Fruit fly (Drosophila melanogaster) whole organism, embryonic: ENCODE measurements around the gene CG15522.

Source experiments
- Bgb ChIP-seq: fragments of 200-800 bp; sonication (Bioruptor generic); IDR thresholded peaks from 2 replicates; pipeline ENCODE4 v1.3.6; 2022; ENCODE audit warnings: missing biosample characterization, missing genetic modification characterization; ENCODE audit not compliant: partially characterized antibody
- CG11398 ChIP-seq: fragments of 200-800 bp; sonication (Bioruptor generic); optimal IDR thresholded peaks from 2 replicates; lab custom pipeline; 2016; ENCODE audit warnings: missing biosample characterization, missing genetic modification characterization
- CG11504 ChIP-seq: fragments of 200-800 bp; sonication (Bioruptor generic); optimal IDR thresholded peaks from 3 replicates; lab custom pipeline; 2019; ENCODE audit warnings: missing biosample characterization, mild to moderate bottlenecking, missing genetic modification characterization, moderate library complexity
- CG12659 ChIP-seq: fragments of 200-800 bp; sonication (Bioruptor generic); optimal IDR thresholded peaks from 3 replicates; lab custom pipeline; 2017; ENCODE audit warnings: mild to moderate bottlenecking, missing biosample characterization, missing genetic modification reagents, missing genetic modification characterization
- CG13287 ChIP-seq: fragments of 200-800 bp; sonication (Bioruptor generic); IDR thresholded peaks from 2 replicates; pipeline ENCODE4 v1.3.6; 2022; ENCODE audit warnings: missing biosample characterization, missing genetic modification characterization; ENCODE audit not compliant: partially characterized antibody
- CG13296 ChIP-seq: fragments of 200-800 bp; sonication (Bioruptor generic); optimal IDR thresholded peaks from 3 replicates; lab custom pipeline; 2018; ENCODE audit warnings: missing biosample characterization, mild to moderate bottlenecking, missing genetic modification characterization
- CG13775 ChIP-seq: fragments of 200-800 bp; sonication (Bioruptor generic); optimal IDR thresholded peaks from 3 replicates; lab custom pipeline; 2017; ENCODE audit warnings: missing biosample characterization, mild to moderate bottlenecking, missing genetic modification characterization
- CG14710 ChIP-seq: fragments of 200-800 bp; sonication (Bioruptor generic); optimal IDR thresholded peaks from 3 replicates; lab custom pipeline; 2019; ENCODE audit warnings: missing biosample characterization, mild to moderate bottlenecking, missing genetic modification characterization, moderate library complexity
- CG15696 ChIP-seq: fragments of 200-800 bp; sonication (Bioruptor generic); optimal IDR thresholded peaks from 2 replicates; lab custom pipeline; 2019; ENCODE audit warnings: missing biosample characterization, mild to moderate bottlenecking, missing genetic modification characterization, moderate library complexity
- CG16813 ChIP-seq: fragments of 200-800 bp; sonication (Bioruptor generic); IDR thresholded peaks from 3 replicates; pipeline ENCODE4 v1.3.6; 2022; ENCODE audit warnings: missing biosample characterization, missing genetic modification characterization; ENCODE audit not compliant: partially characterized antibody
- CG17361 ChIP-seq: fragments of 200-800 bp; sonication (Bioruptor generic); IDR thresholded peaks from 3 replicates; pipeline ENCODE4 v1.3.6; 2022; ENCODE audit warnings: missing biosample characterization, missing genetic modification characterization
- CG1792 ChIP-seq: fragments of 200-800 bp; sonication (Bioruptor generic); optimal IDR thresholded peaks from 2 replicates; lab custom pipeline; 2016; ENCODE audit warnings: missing biosample characterization, missing genetic modification characterization
- CG18011 ChIP-seq: fragments of 200-800 bp; sonication (Bioruptor generic); optimal IDR thresholded peaks from 2 replicates; lab custom pipeline; 2017; ENCODE audit warnings: missing biosample characterization, missing genetic modification characterization, mild to moderate bottlenecking, moderate library complexity, missing genotype
- CG31224 ChIP-seq: fragments of 200-800 bp; sonication (Bioruptor generic); IDR thresholded peaks from 2 replicates; pipeline ENCODE4 v1.3.6; 2022; ENCODE audit warnings: missing biosample characterization, missing genetic modification characterization
- CG31441 ChIP-seq: fragments of 200-800 bp; sonication (Bioruptor generic); IDR thresholded peaks from 2 replicates; pipeline ENCODE4 v1.3.6; 2022; ENCODE audit warnings: missing biosample characterization, missing genetic modification characterization
- CG4730 ChIP-seq: fragments of 200-800 bp; sonication (Bioruptor generic); IDR thresholded peaks from 2 replicates; pipeline ENCODE4 v1.3.6; 2022; ENCODE audit warnings: missing biosample characterization, missing genetic modification characterization
- CG7372 ChIP-seq: fragments of 200-800 bp; sonication (Bioruptor generic); IDR thresholded peaks from 2 replicates; pipeline ENCODE4 v1.3.6; 2022; ENCODE audit warnings: missing biosample characterization, missing genetic modification characterization
- CG8281 ChIP-seq: fragments of 200-800 bp; sonication (Bioruptor generic); optimal IDR thresholded peaks from 2 replicates; lab custom pipeline; 2018; ENCODE audit warnings: missing biosample characterization, mild to moderate bottlenecking, missing genetic modification characterization, moderate library complexity
- CG8765 ChIP-seq: fragments of 200-800 bp; sonication (Bioruptor generic); IDR thresholded peaks from 2 replicates; pipeline ENCODE4 v1.3.6; 2022; ENCODE audit warnings: missing biosample characterization, missing genetic modification characterization
- CG9817 ChIP-seq: fragments of 200-800 bp; sonication (Bioruptor generic); optimal IDR thresholded peaks from 2 replicates; lab custom pipeline; 2018; ENCODE audit warnings: missing biosample characterization, mild to moderate bottlenecking, missing genetic modification characterization, moderate library complexity
- CG9932 ChIP-seq: fragments of 200-800 bp; sonication (Bioruptor generic); IDR thresholded peaks from 2 replicates; pipeline ENCODE4 v1.3.6; 2022; ENCODE audit warnings: missing biosample characterization, missing genetic modification characterization
- CTCF ChIP-seq: fragments of 200-800 bp; sonication (Bioruptor generic); optimal IDR thresholded peaks from 2 replicates; lab custom pipeline; 2017; ENCODE audit warnings: missing biosample characterization, mild to moderate bottlenecking, missing genetic modification characterization, moderate library complexity
- CoRest ChIP-seq: fragments of 200-800 bp; sonication (Bioruptor generic); optimal IDR thresholded peaks from 3 replicates; lab custom pipeline; 2018; ENCODE audit warnings: missing biosample characterization, mild to moderate bottlenecking, missing genetic modification characterization, moderate library complexity
- Dad ChIP-seq: fragments of 200-800 bp; sonication (Bioruptor generic); optimal IDR thresholded peaks from 3 replicates; lab custom pipeline; 2016; ENCODE audit warnings: missing biosample characterization, missing genetic modification characterization
- Dek ChIP-seq: fragments of 200-800 bp; sonication (Bioruptor generic); optimal IDR thresholded peaks from 3 replicates; lab custom pipeline; 2019; ENCODE audit warnings: missing biosample characterization, mild to moderate bottlenecking, missing genetic modification characterization, moderate library complexity
- Dip2 ChIP-seq: fragments of 200-800 bp; sonication (Bioruptor generic); IDR thresholded peaks from 2 replicates; pipeline ENCODE4 v1.3.6; 2022; ENCODE audit warnings: missing biosample characterization, missing genetic modification characterization
- Dp ChIP-seq: fragments of 200-800 bp; sonication (Bioruptor generic); optimal IDR thresholded peaks from 2 replicates; lab custom pipeline; 2018; ENCODE audit warnings: missing biosample characterization, mild to moderate bottlenecking, missing genetic modification characterization, moderate library complexity
- Ets65A ChIP-seq: fragments of 200-800 bp; sonication (Bioruptor generic); peaks from one replicate; lab custom pipeline; 2016; ENCODE audit warnings: missing biosample characterization, missing genetic modification characterization
- HmgZ ChIP-seq: fragments of 200-800 bp; sonication (Bioruptor generic); optimal IDR thresholded peaks from 2 replicates; lab custom pipeline; 2018; ENCODE audit warnings: missing biosample characterization, mild to moderate bottlenecking, missing genetic modification characterization
- Hr51 ChIP-seq, 2 experiments: fragments of 200-800 bp; sonication (Bioruptor generic); optimal IDR thresholded peaks; 2 replicates in 1 of 2; 3 replicates in 1 of 2; lab custom pipeline; 2016 to 2018; ENCODE audit warnings: missing biosample characterization in 2 of 2, missing genetic modification characterization in 2 of 2, mild to moderate bottlenecking in 1 of 2, moderate library complexity in 1 of 2
- Lhr ChIP-seq: fragments of 200-800 bp; sonication (Bioruptor generic); optimal IDR thresholded peaks from 3 replicates; lab custom pipeline; 2017; ENCODE audit warnings: mild to moderate bottlenecking, missing biosample characterization, missing genetic modification reagents, missing genetic modification characterization
- MBD-R2 ChIP-seq: fragments of 200-800 bp; sonication (Bioruptor generic); IDR thresholded peaks from 2 replicates; pipeline ENCODE4 v1.3.6; 2022; ENCODE audit warnings: missing biosample characterization, missing genetic modification characterization
- Med ChIP-seq: fragments of 200-800 bp; sonication (Bioruptor generic); peaks from one replicate; lab custom pipeline; 2016; ENCODE audit warnings: missing biosample characterization, missing genetic modification characterization, mild to moderate bottlenecking, inconsistent platforms, moderate library complexity
- NFAT ChIP-seq: fragments of 200-800 bp; sonication (Bioruptor generic); IDR thresholded peaks from 2 replicates; pipeline ENCODE4 v1.3.6; 2022; ENCODE audit warnings: missing biosample characterization, missing genetic modification characterization
- PHDP ChIP-seq: fragments of 200-800 bp; sonication (Bioruptor generic); optimal IDR thresholded peaks from 3 replicates; lab custom pipeline; 2018; ENCODE audit warnings: missing biosample characterization, mild to moderate bottlenecking, missing genetic modification characterization, moderate library complexity
- Xbp1 ChIP-seq: fragments of 200-800 bp; sonication (Bioruptor generic); optimal IDR thresholded peaks from 3 replicates; lab custom pipeline; 2016; ENCODE audit warnings: missing biosample characterization, mild to moderate bottlenecking, missing genetic modification characterization
- amos ChIP-seq: fragments of 200-800 bp; sonication (Bioruptor generic); IDR thresholded peaks from 2 replicates; pipeline ENCODE4 v1.3.6; 2022; ENCODE audit warnings: missing biosample characterization, missing genetic modification characterization; ENCODE audit not compliant: partially characterized antibody
- bsh ChIP-seq, 2 experiments: fragments of 200-800 bp; sonication (Bioruptor generic); optimal IDR thresholded peaks; 2 replicates each; lab custom pipeline; 2017 to 2018; ENCODE audit warnings: mild to moderate bottlenecking in 2 of 2, missing biosample characterization in 2 of 2, missing genetic modification characterization in 2 of 2, moderate library complexity in 1 of 2
- chinmo ChIP-seq: fragments of 200-800 bp; sonication (Bioruptor generic); IDR thresholded peaks from 4 replicates; pipeline ENCODE4 v1.3.6; 2022; ENCODE audit warnings: missing biosample characterization, missing genetic modification characterization; ENCODE audit not compliant: partially characterized antibody
- gcm ChIP-seq: fragments of 200-800 bp; sonication (Bioruptor generic); optimal IDR thresholded peaks from 2 replicates; lab custom pipeline; 2019; ENCODE audit warnings: missing biosample characterization, mild to moderate bottlenecking, missing genetic modification characterization, moderate library complexity
- gfzf ChIP-seq: fragments of 200-800 bp; sonication (Bioruptor generic); optimal IDR thresholded peaks from 2 replicates; lab custom pipeline; 2016; ENCODE audit warnings: missing biosample characterization, mild to moderate bottlenecking, missing genetic modification characterization, moderate library complexity
- knrl ChIP-seq: fragments of 200-800 bp; sonication (Bioruptor generic); IDR thresholded peaks from 3 replicates; pipeline ENCODE4 v1.3.6; 2022; ENCODE audit warnings: missing biosample characterization, missing genetic modification characterization; ENCODE audit not compliant: partially characterized antibody
- lab ChIP-seq: fragments of 200-800 bp; sonication (Bioruptor generic); optimal IDR thresholded peaks from 3 replicates; lab custom pipeline; 2017; ENCODE audit warnings: missing biosample characterization, missing genetic modification characterization, mild to moderate bottlenecking, moderate library complexity, missing genetic modification reagents
- nau ChIP-seq: fragments of 200-800 bp; sonication (Bioruptor generic); optimal IDR thresholded peaks from 3 replicates; lab custom pipeline; 2017; ENCODE audit warnings: missing biosample characterization, mild to moderate bottlenecking, missing genetic modification characterization, missing genetic modification reagents
- pfk ChIP-seq: fragments of 200-800 bp; sonication (Bioruptor generic); optimal IDR thresholded peaks from 2 replicates; lab custom pipeline; 2018; ENCODE audit warnings: missing biosample characterization, mild to moderate bottlenecking, missing genetic modification characterization, moderate library complexity
- pita ChIP-seq: fragments of 200-800 bp; sonication (Bioruptor generic); optimal IDR thresholded peaks from 2 replicates; lab custom pipeline; 2017; ENCODE audit warnings: missing biosample characterization, mild to moderate bottlenecking, missing genetic modification characterization
- pnt ChIP-seq: fragments of 200-800 bp; sonication (Bioruptor generic); optimal IDR thresholded peaks from 3 replicates; lab custom pipeline; 2016; ENCODE audit warnings: missing biosample characterization, missing genetic modification characterization

Gene CG15522

DNA sequence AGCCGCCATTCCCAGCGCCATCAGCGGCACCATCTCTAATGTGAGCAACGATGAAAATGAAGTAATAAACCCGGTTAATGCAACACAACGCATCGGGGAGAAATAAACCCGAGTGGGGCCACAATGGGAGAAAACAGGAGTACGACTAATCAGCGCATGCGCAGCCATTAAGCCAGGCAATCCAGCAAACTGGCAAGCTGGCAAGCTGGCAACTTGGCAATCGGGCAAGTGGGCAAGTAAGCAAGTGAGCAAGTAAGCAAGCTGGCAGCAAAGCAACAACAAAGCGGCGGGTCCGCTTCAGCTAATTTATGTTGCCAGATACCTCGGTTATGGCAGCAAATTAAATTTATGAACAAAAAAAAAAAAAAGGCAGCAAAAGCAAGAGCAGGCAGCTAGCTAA is 27.4 kb upstream of the CG15522 start:
- TF ChIP-seq CG8281 (tag; lab: Kevin White, UChicago): peak; percentile 94
- no peak for TF ChIP-seq CG13775 (GFP tag; lab: Kevin White, UChicago)
- no peak for TF ChIP-seq chinmo
- TF ChIP-seq nau: no peak
- no peak for TF ChIP-seq CG13296 (GFP tag; lab: Kevin White, UChicago)
- TF ChIP-seq CG4730: no peak
- no peak for TF ChIP-seq pfk (GFP tag; lab: Kevin White, UChicago)

DNA sequence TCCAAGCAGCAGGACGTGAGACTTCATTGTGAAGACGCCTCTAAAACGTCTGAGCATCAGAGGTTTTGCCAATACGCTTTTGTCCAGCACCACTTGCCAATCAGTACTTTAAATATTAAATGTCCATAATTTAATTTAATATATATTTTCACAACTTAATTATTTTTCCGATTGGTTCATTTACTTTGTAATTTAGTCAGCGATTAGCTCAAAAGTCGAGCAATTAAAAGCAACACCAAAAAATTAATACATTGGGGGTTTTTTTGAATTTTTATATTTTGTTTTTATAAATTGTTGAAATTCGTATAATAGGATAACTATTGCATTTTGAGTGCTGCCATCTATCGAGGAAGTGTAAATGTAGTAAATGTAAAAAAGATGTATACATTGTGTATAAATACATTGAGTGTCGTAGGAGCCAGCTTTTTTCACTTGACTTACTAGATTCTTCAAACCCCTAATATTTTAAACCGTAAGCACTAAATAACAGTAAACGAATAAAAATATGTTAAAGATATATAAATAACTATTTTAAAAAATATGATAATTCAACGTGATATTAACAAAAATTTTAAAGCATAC is 23.2 kb upstream of the CG15522 start, which contains the start of gene CG15517:
Gene CG15517 (minus strand): TSS at position 51 of the 582 bp plus-strand sequence.
- TF ChIP-seq CG12659 (GFP tag; lab: Kevin White, UChicago) (peak; percentile 17), CG13287 (GFP tag; lab: Robert Waterston, UW) (peak; percentile 8; the same call in 1 of the 2 replicates), CG9817 (peak; percentile 32), CG31224 (GFP tag; lab: Robert Waterston, UW) (0 out of 2 replicates have a peak, but pooled peaks have one; percentile 6), chinmo (peak; percentile 66; the same call in 1 of the 4 replicates), amos (GFP tag; lab: Robert Waterston, UW) (peak; percentile 67; the same call in 1 of the 2 replicates), gfzf (GFP tag; lab: Kevin White, UChicago) (no peak), Dad (GFP tag; lab: Kevin White, UChicago) (no peak), Dek (tag; lab: Kevin White, UChicago) (peak; percentile 62), knrl (GFP tag; lab: Robert Waterston, UW) (peak; percentile 66; the same call in 1 of the 3 replicates), lab (GFP tag; lab: Kevin White, UChicago) (no peak), pnt (no peak), Bgb (GFP tag; lab: Robert Waterston, UW) (peak; percentile 73), Dip2 (GFP tag; lab: Robert Waterston, UW) (peak; percentile 18; the same call in 1 of the 2 replicates), Hr51 (GFP tag; optimal IDR thresholded peaks at IDR 0.05; lab: Kevin White, UChicago) (peak in 1 of 2 experiments; percentile 9), CoRest (tag; lab: Kevin White, UChicago) (peak; percentile 45), CG7372 (GFP tag; lab: Robert Waterston, UW) (peak; percentile 45; the same call in 1 of the 2 replicates), Dp (GFP tag; lab: Kevin White, UChicago) (peak; percentile 2), Lhr (GFP tag; lab: Kevin White, UChicago) (peak; percentile 29), CG9932 (GFP tag; lab: Robert Waterston, UW) (peak; percentile 54), CG16813 (GFP tag; lab: Robert Waterston, UW) (peak; percentile 58), CG11504 (tag; lab: Kevin White, UChicago) (peak; percentile 70), Xbp1 (peak; percentile 20), CG11398 (GFP tag; lab: Kevin White, UChicago) (no peak), NFAT (GFP tag; lab: Robert Waterston, UW) (no peak), CG31441 (GFP tag; lab: Robert Waterston, UW) (no peak), CTCF (GFP tag; lab: Kevin White, UChicago) (peak; percentile 95), CG15696 (tag; lab: Kevin White, UChicago) (peak; percentile 19), pita (peak; percentile 3), Ets65A (peak; percentile 53), MBD-R2 (GFP tag; lab: Robert Waterston, UW) (peak; percentile 29; the same call in 1 of the 2 replicates), bsh (GFP tag; optimal IDR thresholded peaks at IDR 0.05; lab: Kevin White, UChicago) (no peak), Med (GFP tag; lab: Kevin White, UChicago) (peak; percentile 66), PHDP (tag; lab: Kevin White, UChicago) (peak; percentile 14), CG17361 (GFP tag; lab: Robert Waterston, UW) (0 out of 3 replicates have a peak, but pooled peaks have one; percentile 32), CG18011 (GFP tag; lab: Kevin White, UChicago) (peak; percentile 97), CG14710 (tag; lab: Kevin White, UChicago) (peak; percentile 19), CG8765 (no peak), CG1792 (GFP tag; lab: Kevin White, UChicago) (no peak), HmgZ (tag; lab: Kevin White, UChicago) (peak; percentile 52), gcm (no peak)
